Worm (Caenorhabditis elegans) whole organism, L2 larva: ENCODE data around the gene F41E6.1.

Experiments
- ZK546.5 ChIP-seq: sonication (generic microtip); optimal IDR thresholded peaks from 2 replicates; lab custom pipeline; 2017; ENCODE audit warnings: missing biosample characterization, missing genetic modification characterization
- alr-1 ChIP-seq: fragments of 150-350 bp; optimal IDR thresholded peaks from 2 replicates; lab custom pipeline; 2014; ENCODE audit warnings: missing biosample characterization, missing genetic modification characterization
- aly-2 ChIP-seq: fragments of 150-350 bp; optimal IDR thresholded peaks from 2 replicates; lab custom pipeline; 2014; ENCODE audit warnings: missing biosample characterization, missing genetic modification characterization
- ama-1 ChIP-seq: fragments of 150-350 bp; optimal IDR thresholded peaks from 2 replicates; lab custom pipeline; 2018; ENCODE audit warnings: inconsistent platforms
- ceh-82 ChIP-seq: fragments of 150-350 bp; optimal IDR thresholded peaks from 2 replicates; lab custom pipeline; 2014; ENCODE audit warnings: missing biosample characterization, missing genetic modification characterization
- fos-1 ChIP-seq: fragments of 150-350 bp; optimal IDR thresholded peaks from 2 replicates; lab custom pipeline; 2014; ENCODE audit warnings: missing biosample characterization, missing genetic modification characterization
- lin-13 ChIP-seq: fragments of 150-350 bp; optimal IDR thresholded peaks from 2 replicates; lab custom pipeline; 2014; ENCODE audit warnings: missing biosample characterization, missing genetic modification reagents, missing genetic modification characterization
- mbf-1 ChIP-seq: sonication (generic microtip); optimal IDR thresholded peaks from 2 replicates; lab custom pipeline; 2017; ENCODE audit warnings: missing biosample characterization, missing genetic modification characterization
- nhr-11 ChIP-seq: fragments of 150-350 bp; optimal IDR thresholded peaks from 2 replicates; lab custom pipeline; 2014; ENCODE audit warnings: missing biosample characterization, missing genetic modification characterization
- nhr-23 ChIP-seq: fragments of 150-350 bp; optimal IDR thresholded peaks from 2 replicates; lab custom pipeline; 2014; ENCODE audit warnings: missing biosample characterization, missing genetic modification reagents, missing genetic modification characterization
- sem-4 ChIP-seq: fragments of 150-350 bp; optimal IDR thresholded peaks from 2 replicates; lab custom pipeline; 2014; ENCODE audit warnings: missing biosample characterization, missing genetic modification reagents, missing genetic modification characterization
- unc-62 ChIP-seq: fragments of 150-350 bp; optimal IDR thresholded peaks from 2 replicates; lab custom pipeline; 2014; ENCODE audit warnings: missing biosample characterization, missing genetic modification reagents, missing genetic modification characterization

- no peak for TF ChIP-seq nhr-23 (tag; lab: Kevin White, UChicago)
- no peak for TF ChIP-seq ama-1
- TF ChIP-seq mbf-1 (tag; lab: Kevin White, UChicago): no peak
- no peak for TF ChIP-seq ceh-82
- no peak for TF ChIP-seq unc-62 (GFP tag; lab: Kevin White, UChicago)
- TF ChIP-seq nhr-11 (tag; lab: Kevin White, UChicago): no peak
- TF ChIP-seq fos-1 (tag; lab: Kevin White, UChicago): no peak
- TF ChIP-seq aly-2: no peak
- TF ChIP-seq sem-4: no peak
- no peak for TF ChIP-seq alr-1
- TF ChIP-seq lin-13 (GFP tag; lab: Kevin White, UChicago): no peak
- no peak for TF ChIP-seq ZK546.5 (tag; lab: Kevin White, UChicago)
Observed at ce11 chrV:8623754-8624153, 1.3 kb downstream of the F41E6.1 start, which contains the start of gene F41E6.17.
